Fruit fly (Drosophila melanogaster): ENCODE data around the gene CG34433.

The CG34433 gene

dm6 chr3R:30601440-30602256 is 48.1 kb upstream of the CG34433 start, which contains the start of the genes CG2246 and CG31021 (continued):
- TF ChIP-seq mirr (GFP tag; optimal IDR thresholded peaks at IDR 0.05), result no peak
- TF ChIP-seq sna (GFP tag; IDR thresholded peaks at IDR 0.05; ENCODE audit: partially characterized antibody), result peak; percentile 80
- peak; percentile 36 for TF ChIP-seq Blimp-1 (GFP tag; optimal IDR thresholded peaks at IDR 0.05)
- TF ChIP-seq CG32532 (GFP tag; IDR thresholded peaks at IDR 0.05), result peak; percentile 72
- no peak for TF ChIP-seq CG10209 (GFP tag; optimal IDR thresholded peaks at IDR 0.05)
- TF ChIP-seq Ptx1 (GFP tag; IDR thresholded peaks at IDR 0.05), result peak; percentile 43; the same call in 1 of the 2 replicates
- TF ChIP-seq CG4282 (GFP tag; optimal IDR thresholded peaks at IDR 0.05), result peak; percentile 66
- TF ChIP-seq Usf (GFP tag; optimal IDR thresholded peaks at IDR 0.05), result no peak
- TF ChIP-seq en (GFP tag; optimal IDR thresholded peaks at IDR 0.05), result no peak
- peak; percentile 88 for TF ChIP-seq Bgb (GFP tag; IDR thresholded peaks at IDR 0.05; ENCODE audit: partially characterized antibody)
- TF ChIP-seq fd102C (GFP tag; optimal IDR thresholded peaks at IDR 0.05), result no peak
- TF ChIP-seq CG12104 (GFP tag; optimal IDR thresholded peaks at IDR 0.05), result peak; percentile 16
- TF ChIP-seq fd96Cb (tag; optimal IDR thresholded peaks at IDR 0.05), result peak; percentile 24
- peak; percentile 44 for TF ChIP-seq Mes4 (GFP tag; optimal IDR thresholded peaks at IDR 0.05)
- no peak for TF ChIP-seq sqz (GFP tag; optimal IDR thresholded peaks at IDR 0.05)
- no peak for TF ChIP-seq otp (GFP tag; IDR thresholded peaks at IDR 0.05)
- no peak for TF ChIP-seq CG7357 (GFP tag; IDR thresholded peaks at IDR 0.05)
- TF ChIP-seq CG13424 (tag; optimal IDR thresholded peaks at IDR 0.05), result peak; percentile 59
- no peak for TF ChIP-seq aop (GFP tag; IDR thresholded peaks at IDR 0.05)
- peak; percentile 92 for TF ChIP-seq amos (GFP tag; IDR thresholded peaks at IDR 0.05; ENCODE audit: partially characterized antibody)
- TF ChIP-seq Bteb2 (GFP tag; optimal IDR thresholded peaks at IDR 0.05), result peak; percentile 18
- peak; percentile 47 for TF ChIP-seq CG4820 (GFP tag; optimal IDR thresholded peaks at IDR 0.05)
- TF ChIP-seq cg (GFP tag; optimal IDR thresholded peaks at IDR 0.05), result no peak
- no peak for TF ChIP-seq Spps (tag; optimal IDR thresholded peaks at IDR 0.05)
- TF ChIP-seq CG2875 (GFP tag; optimal IDR thresholded peaks at IDR 0.05), result no peak
- no peak for TF ChIP-seq ac (GFP tag; optimal IDR thresholded peaks at IDR 0.05)
- TF ChIP-seq CG16863 (GFP tag; optimal IDR thresholded peaks at IDR 0.05), result peak; percentile 63
- TF ChIP-seq dati (GFP tag; IDR thresholded peaks at IDR 0.05), result no peak
- TF ChIP-seq TFAM (GFP tag; optimal IDR thresholded peaks at IDR 0.05), result no peak
- no peak for TF ChIP-seq Poxn (GFP tag; IDR thresholded peaks at IDR 0.05)
- TF ChIP-seq CG1647 (GFP tag; optimal IDR thresholded peaks at IDR 0.05), result peak; percentile 13
- peak; percentile 60 for TF ChIP-seq CG9215 (GFP tag; IDR thresholded peaks at IDR 0.05)
- TF ChIP-seq CG11085 (GFP tag; IDR thresholded peaks at IDR 0.05), result peak; percentile 66
- no peak for TF ChIP-seq hth (optimal IDR thresholded peaks at IDR 0.05)
- no peak for TF ChIP-seq CG17912 (GFP tag; optimal IDR thresholded peaks at IDR 0.05)
- TF ChIP-seq D (optimal IDR thresholded peaks at IDR 0.05), result no peak
- no peak for TF ChIP-seq D (GFP tag; optimal IDR thresholded peaks at IDR 0.05)
- TF ChIP-seq CG2116 (GFP tag; optimal IDR thresholded peaks at IDR 0.05), result peak; percentile 64
- peak; percentile 56 for TF ChIP-seq gfzf (GFP tag; optimal IDR thresholded peaks at IDR 0.05)
- peak; percentile 43; the same call in 2 of the 3 replicates for TF ChIP-seq Aef1 (GFP tag; IDR thresholded peaks at IDR 0.05)
- peak; percentile 2 for TF ChIP-seq CG18476 (GFP tag; optimal IDR thresholded peaks at IDR 0.05)
- no peak for TF ChIP-seq Gsc (GFP tag; IDR thresholded peaks at IDR 0.05)
- TF ChIP-seq chn (GFP tag; optimal IDR thresholded peaks at IDR 0.05), result peak; percentile 49
- peak in 1 of 2 experiments; percentile 55 for TF ChIP-seq eve (GFP tag; optimal IDR thresholded peaks at IDR 0.05)
- no peak for TF ChIP-seq Dip2 (GFP tag; IDR thresholded peaks at IDR 0.05)
- no peak for TF ChIP-seq Lpt (GFP tag; optimal IDR thresholded peaks at IDR 0.05)
- TF ChIP-seq CG15073 (GFP tag; optimal IDR thresholded peaks at IDR 0.05), result no peak
- TF ChIP-seq NK7.1 (GFP tag; optimal IDR thresholded peaks at IDR 0.05), result no peak
- peak; percentile 87 for TF ChIP-seq Dll (GFP tag; IDR thresholded peaks at IDR 0.05; ENCODE audit: partially characterized antibody)
- peak; percentile 4 for TF ChIP-seq luna (GFP tag; optimal IDR thresholded peaks at IDR 0.05)
